Worm (Caenorhabditis elegans) whole organism, young adult: ENCODE data around the gene unc-112.

Experiments used
- B0261.1 ChIP-seq: sonication (generic microtip); optimal IDR thresholded peaks from 2 replicates; lab custom pipeline; 2016; ENCODE audit warnings: mild to moderate bottlenecking, missing genetic modification characterization, moderate library complexity, missing compliant biosample characterization
- C06A6.2 ChIP-seq: fragments of 200-800 bp; sonication (Bioruptor generic); conservative IDR thresholded peaks from 2 replicates; pipeline ENCODE4 v1.3.6; 2022; ENCODE audit warnings: missing genetic modification characterization, missing compliant biosample characterization
- F55B11.4 ChIP-seq: sonication (generic microtip); optimal IDR thresholded peaks from 2 replicates; lab custom pipeline; 2016; ENCODE audit warnings: missing compliant biosample characterization, missing genetic modification characterization, borderline replicate concordance; ENCODE audit not compliant: insufficient read depth
- F57C9.4 ChIP-seq: sonication (generic microtip); optimal IDR thresholded peaks from 2 replicates; lab custom pipeline; 2017; ENCODE audit warnings: mild to moderate bottlenecking, missing genetic modification characterization, missing compliant biosample characterization
- K11D2.4 ChIP-seq: fragments of 200-800 bp; sonication (Bioruptor generic); IDR thresholded peaks from 2 replicates; pipeline ENCODE4 v1.3.6; 2022; ENCODE audit warnings: missing genetic modification reagents, missing genetic modification characterization, missing compliant biosample characterization
- Y67H2A.10 ChIP-seq: fragments of 200-800 bp; sonication (Bioruptor generic); conservative IDR thresholded peaks from 2 replicates; pipeline ENCODE4 v1.3.6; 2022; ENCODE audit warnings: missing genetic modification reagents, missing genetic modification characterization, missing compliant biosample characterization
- Y95B8A.8 ChIP-seq: fragments of 200-800 bp; sonication (Bioruptor generic); IDR thresholded peaks from 2 replicates; pipeline ENCODE4 v1.3.6; 2022; ENCODE audit warnings: missing genetic modification reagents, missing genetic modification characterization, missing compliant biosample characterization
- aptf-2 ChIP-seq: fragments of 200-800 bp; sonication (Bioruptor generic); conservative IDR thresholded peaks from 2 replicates; pipeline ENCODE4 v1.3.6; 2022; ENCODE audit warnings: missing genetic modification reagents, missing genetic modification characterization, missing compliant biosample characterization
- aptf-3 ChIP-seq: fragments of 200-800 bp; sonication (Bioruptor generic); IDR thresholded peaks from 2 replicates; pipeline ENCODE4 v1.3.6; 2022; ENCODE audit warnings: missing genetic modification characterization, missing compliant biosample characterization
- athp-1 ChIP-seq: sonication (generic microtip); optimal IDR thresholded peaks from 2 replicates; lab custom pipeline; 2017; ENCODE audit warnings: mild to moderate bottlenecking, missing genetic modification characterization, missing compliant biosample characterization
- bed-1 ChIP-seq: fragments of 200-800 bp; sonication (Bioruptor generic); IDR thresholded peaks from 2 replicates; pipeline ENCODE4 v1.3.6; 2022; ENCODE audit warnings: missing genetic modification reagents, missing genetic modification characterization, missing compliant biosample characterization
- die-1 ChIP-seq: sonication (generic microtip); optimal IDR thresholded peaks from 2 replicates; lab custom pipeline; 2016; ENCODE audit warnings: missing genotype, mild to moderate bottlenecking, missing genetic modification characterization, missing compliant biosample characterization
- dox-1 ChIP-seq: fragments of 200-800 bp; sonication (Bioruptor generic); IDR thresholded peaks from 2 replicates; pipeline ENCODE4 v1.3.6; 2022; ENCODE audit warnings: missing genetic modification reagents, missing genetic modification characterization, missing compliant biosample characterization
- ekl-4 ChIP-seq: fragments of 200-800 bp; sonication (Bioruptor generic); IDR thresholded peaks from 2 replicates; pipeline ENCODE4 v1.3.6; 2022; ENCODE audit warnings: missing genetic modification reagents, missing genetic modification characterization, missing compliant biosample characterization
- him-1 ChIP-seq: sonication (generic microtip); optimal IDR thresholded peaks from 2 replicates; lab custom pipeline; 2016; ENCODE audit warnings: missing genotype, missing genetic modification reagents, missing genetic modification characterization, missing compliant biosample characterization
- hlh-26 ChIP-seq: fragments of 200-800 bp; sonication (Bioruptor generic); conservative IDR thresholded peaks from 2 replicates; pipeline ENCODE4 v1.3.6; 2022; ENCODE audit warnings: missing genetic modification reagents, missing genetic modification characterization, missing compliant biosample characterization
- hmg-1.2 ChIP-seq: fragments of 200-800 bp; sonication (Bioruptor generic); IDR thresholded peaks from 2 replicates; pipeline ENCODE4 v1.3.6; 2022; ENCODE audit warnings: missing genetic modification reagents, missing genetic modification characterization, missing compliant biosample characterization
- hsf-1 ChIP-seq: fragments of 200-800 bp; sonication (Bioruptor generic); IDR thresholded peaks from 2 replicates; pipeline ENCODE4 v1.3.6; 2022; ENCODE audit warnings: missing genetic modification reagents, missing genetic modification characterization, missing compliant biosample characterization
- let-607 ChIP-seq, 2 experiments: fragments of 200-800 bp in 1 of 2; sonication (Bioruptor generic) in 1 of 2; sonication (generic microtip) in 1 of 2; optimal IDR thresholded peaks; 2 replicates each; lab custom pipeline; 2016 to 2018; ENCODE audit warnings: mild to moderate bottlenecking in 2 of 2, missing compliant biosample characterization in 2 of 2, missing genetic modification characterization in 2 of 2, moderate library complexity in 2 of 2, missing genotype in 1 of 2
- lin-26 ChIP-seq: fragments of 200-800 bp; sonication (Bioruptor generic); IDR thresholded peaks from 2 replicates; pipeline ENCODE4 v1.3.6; 2022; ENCODE audit warnings: missing genetic modification reagents, missing genetic modification characterization, missing compliant biosample characterization
- madf-6 ChIP-seq: fragments of 200-800 bp; sonication (Bioruptor generic); IDR thresholded peaks from 2 replicates; pipeline ENCODE4 v1.3.6; 2022; ENCODE audit warnings: missing genetic modification reagents, missing genetic modification characterization, missing compliant biosample characterization
- madf-8 ChIP-seq: fragments of 200-800 bp; sonication (Bioruptor generic); conservative IDR thresholded peaks from 2 replicates; pipeline ENCODE4 v1.3.6; 2022; ENCODE audit warnings: missing genetic modification reagents, missing genetic modification characterization, missing compliant biosample characterization
- mel-28 ChIP-seq: sonication (generic microtip); optimal IDR thresholded peaks from 2 replicates; lab custom pipeline; 2016; ENCODE audit warnings: borderline replicate concordance, mild to moderate bottlenecking, missing genetic modification characterization, missing compliant biosample characterization
- mes-4 ChIP-seq: sonication (generic microtip); optimal IDR thresholded peaks from 2 replicates; lab custom pipeline; 2016; ENCODE audit warnings: missing genotype, missing genetic modification characterization, missing compliant biosample characterization
- mxl-1 ChIP-seq: sonication (generic microtip); optimal IDR thresholded peaks from 2 replicates; lab custom pipeline; 2016; ENCODE audit warnings: missing genetic modification characterization, missing compliant biosample characterization
- nfya-1 ChIP-seq: sonication (generic microtip); optimal IDR thresholded peaks from 2 replicates; lab custom pipeline; 2017; ENCODE audit warnings: antibody characterized with exemption, missing compliant biosample characterization, missing genetic modification characterization, borderline replicate concordance; ENCODE audit not compliant: insufficient read depth
- nfyb-1 ChIP-seq: fragments of 200-800 bp; sonication (Bioruptor generic); IDR thresholded peaks from 2 replicates; pipeline ENCODE4 v1.3.6; 2022; ENCODE audit warnings: missing genetic modification reagents, missing genetic modification characterization, missing compliant biosample characterization
- nhr-90 ChIP-seq: sonication (generic microtip); optimal IDR thresholded peaks from 2 replicates; lab custom pipeline; 2016; ENCODE audit warnings: missing genotype, mild to moderate bottlenecking, missing genetic modification characterization, missing compliant biosample characterization
- pha-4 ChIP-seq: fragments of 150-350 bp; sonication (generic microtip); optimal IDR thresholded peaks from 2 replicates; lab custom pipeline; 2014; ENCODE audit warnings: missing biosample characterization, missing genetic modification reagents, missing genetic modification characterization
- rpc-1 ChIP-seq, 2 experiments: fragments of 150-350 bp in 1 of 2; sonication (generic microtip) in 1 of 2; optimal IDR thresholded peaks; 2 replicates each; lab custom pipeline; 2014 to 2018; ENCODE audit warnings: missing biosample characterization in 1 of 2, missing genetic modification characterization in 1 of 2, missing genetic modification reagents in 1 of 2, missing genotype in 1 of 2
- snpc-3.4 ChIP-seq: sonication (generic microtip); optimal IDR thresholded peaks from 2 replicates; lab custom pipeline; 2017; ENCODE audit warnings: missing genetic modification characterization, mild to moderate bottlenecking, missing compliant biosample characterization, antibody characterized with exemption, moderate library complexity, missing genotype, missing genetic modification reagents
- tlf-1 ChIP-seq: fragments of 200-800 bp; sonication (Bioruptor generic); optimal IDR thresholded peaks from 2 replicates; lab custom pipeline; 2018; ENCODE audit warnings: mild to moderate bottlenecking, missing genetic modification characterization, missing compliant biosample characterization
- unc-62 ChIP-seq: fragments of 150-350 bp; optimal IDR thresholded peaks from 2 replicates; lab custom pipeline; 2014; ENCODE audit warnings: missing biosample characterization, missing genetic modification reagents, missing genetic modification characterization
- zfh-2 ChIP-seq: fragments of 200-800 bp; sonication (Bioruptor generic); conservative IDR thresholded peaks from 2 replicates; pipeline ENCODE4 v1.3.6; 2022; ENCODE audit warnings: missing genetic modification reagents, missing genetic modification characterization, missing compliant biosample characterization
- ztf-18 ChIP-seq: sonication (generic microtip); optimal IDR thresholded peaks from 2 replicates; lab custom pipeline; 2016; ENCODE audit warnings: missing genotype, mild to moderate bottlenecking, missing genetic modification characterization, missing compliant biosample characterization
- ztf-25 ChIP-seq: fragments of 200-800 bp; sonication (Bioruptor generic); IDR thresholded peaks from 2 replicates; pipeline ENCODE4 v1.3.6; 2022; ENCODE audit warnings: missing genetic modification reagents, missing genetic modification characterization, missing compliant biosample characterization
- ztf-6 ChIP-seq: fragments of 200-800 bp; sonication (Bioruptor generic); IDR thresholded peaks from 2 replicates; pipeline ENCODE4 v1.3.6; 2022; ENCODE audit warnings: missing genetic modification reagents, missing genetic modification characterization, missing compliant biosample characterization

The unc-112 gene

ce11 chrV:14683291-14683690, 13.2 kb downstream of the unc-112 start (continued):
- TF ChIP-seq K11D2.4, result no peak
- TF ChIP-seq Y95B8A.8 (GFP tag; lab: Robert Waterston, UW), result no peak
- TF ChIP-seq nhr-90, result no peak
- TF ChIP-seq hsf-1 (GFP tag; lab: Robert Waterston, UW), result 0 out of 2 replicates have a peak, but pooled peaks have one; percentile 23
- no peak for TF ChIP-seq F55B11.4 (tag; lab: Kevin White, UChicago)
- 0 out of 2 replicates have a peak, but pooled peaks have one; percentile 4 for TF ChIP-seq dox-1

ce11 chrV:14682870-14683269, 13.6 kb downstream of the unc-112 start:
- TF ChIP-seq let-607 (tag; optimal IDR thresholded peaks at IDR 0.05; lab: Kevin White, UChicago) (no peak), athp-1 (no peak), mes-4 (tag; lab: Kevin White, UChicago) (no peak), B0261.1 (tag; lab: Kevin White, UChicago) (no peak), madf-6 (GFP tag; lab: Robert Waterston, UW) (no peak), die-1 (tag; lab: Kevin White, UChicago) (no peak), pha-4 (tag; lab: Kevin White, UChicago) (no peak), rpc-1 (optimal IDR thresholded peaks at IDR 0.05; lab: Kevin White, UChicago) (no peak), rpc-1 (tag; optimal IDR thresholded peaks at IDR 0.05; lab: Kevin White, UChicago) (no peak), mxl-1 (tag; lab: Kevin White, UChicago) (no peak), hlh-26 (GFP tag; lab: Robert Waterston, UW) (no peak), bed-1 (GFP tag; lab: Robert Waterston, UW) (no peak), nfya-1 (tag; lab: Kevin White, UChicago) (no peak), aptf-2 (no peak), snpc-3.4 (tag; lab: Kevin White, UChicago) (no peak)

DNA sequence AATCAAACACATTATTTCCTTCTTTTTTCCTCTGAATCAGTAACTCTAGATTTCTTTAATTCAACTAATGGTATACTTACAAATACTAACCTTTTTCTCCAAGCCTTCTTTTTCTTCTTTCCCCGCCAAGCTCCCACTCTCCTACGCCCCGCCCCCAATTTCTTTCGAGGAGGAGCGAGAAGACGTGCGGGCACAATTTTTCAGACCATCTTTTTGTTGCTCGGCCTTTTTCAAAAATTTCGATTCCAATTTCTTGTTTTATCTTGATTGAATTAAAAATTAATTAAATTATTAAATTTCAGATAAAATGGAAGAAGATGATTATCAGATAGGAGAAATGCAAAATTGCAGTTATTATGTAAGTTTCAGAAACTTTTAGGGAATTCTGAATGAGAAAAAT, 16.4 kb downstream of the unc-112 start, which contains the start of gene C47E8.3:
Gene C47E8.3, plus strand, starts transcription at position 301 of the 400 bp plus-strand sequence.
- TF ChIP-seq mxl-1 (tag; lab: Kevin White, UChicago), result no peak
- no peak for TF ChIP-seq let-607 (tag; optimal IDR thresholded peaks at IDR 0.05; lab: Kevin White, UChicago)
- no peak for TF ChIP-seq him-1
- no peak for TF ChIP-seq aptf-2
- no peak for TF ChIP-seq Y67H2A.10
- no peak for TF ChIP-seq hmg-1.2 (GFP tag; lab: Robert Waterston, UW)
- TF ChIP-seq aptf-3 (GFP tag; lab: Robert Waterston, UW), result no peak
- TF ChIP-seq athp-1, result no peak
- TF ChIP-seq F57C9.4 (tag; lab: Kevin White, UChicago), result no peak
- no peak for TF ChIP-seq ztf-6
- TF ChIP-seq madf-8 (GFP tag; lab: Robert Waterston, UW), result no peak
- TF ChIP-seq pha-4 (tag; lab: Kevin White, UChicago), result no peak
- TF ChIP-seq ekl-4 (GFP tag; lab: Robert Waterston, UW), result no peak
- TF ChIP-seq ztf-18, result no peak
- no peak for TF ChIP-seq tlf-1
- no peak for TF ChIP-seq Y95B8A.8 (GFP tag; lab: Robert Waterston, UW)
- TF ChIP-seq C06A6.2 (GFP tag; lab: Robert Waterston, UW), result no peak
- TF ChIP-seq, all 124 proteins: peak for 0

ce11 chrV:14678298-14678697, 18.2 kb downstream of the unc-112 start:
- no peak for TF ChIP-seq unc-62 (GFP tag; lab: Kevin White, UChicago)
- no peak for TF ChIP-seq lin-26 (GFP tag; lab: Robert Waterston, UW)
- no peak for TF ChIP-seq mel-28
- no peak for TF ChIP-seq ekl-4 (GFP tag; lab: Robert Waterston, UW)
- TF ChIP-seq zfh-2, result no peak
- no peak for TF ChIP-seq ztf-25
- no peak for TF ChIP-seq nhr-90
- no peak for TF ChIP-seq nfyb-1 (GFP tag; lab: Robert Waterston, UW)
- TF ChIP-seq, all 124 proteins: peak for 0
